Worm (Caenorhabditis elegans): ENCODE data around the gene C09B8.8.

DNA sequence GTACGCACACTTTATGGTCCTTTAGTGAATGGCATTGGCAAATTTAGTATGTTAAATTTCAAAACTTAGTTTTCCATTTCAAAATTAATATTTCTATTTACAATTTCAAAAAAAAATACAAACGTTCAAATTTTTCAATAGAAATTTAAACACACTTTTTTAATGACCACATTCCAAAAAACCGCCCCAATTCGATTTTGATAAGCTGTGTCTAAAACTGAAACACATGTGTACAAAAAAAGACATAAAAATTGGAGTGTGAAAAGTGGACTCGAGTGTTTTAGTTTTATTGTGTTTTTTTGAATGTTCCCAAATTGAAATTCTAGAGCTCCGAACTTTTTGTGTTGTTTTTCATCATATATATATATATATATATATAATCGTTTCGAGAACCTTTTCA is 39.6 kb upstream of the C09B8.8 start:
- TF ChIP-seq sea-2 (GFP tag; optimal IDR thresholded peaks at IDR 0.05) (no peak), nhr-237 (tag; optimal IDR thresholded peaks at IDR 0.05) (no peak), fkh-10 (GFP tag; optimal IDR thresholded peaks at IDR 0.05) (no peak), lin-39 (tag; optimal IDR thresholded peaks at IDR 0.05) (no peak), snpc-4 (tag; optimal IDR thresholded peaks at IDR 0.05) (no peak), ztf-11 (tag; optimal IDR thresholded peaks at IDR 0.05) (no peak), nhr-76 (tag; optimal IDR thresholded peaks at IDR 0.05) (no peak), ceh-82 (tag; optimal IDR thresholded peaks at IDR 0.05) (no peak), nhr-67 (tag; optimal IDR thresholded peaks at IDR 0.05) (no peak), lin-15B (tag; optimal IDR thresholded peaks at IDR 0.05) (no peak), unc-39 (tag; optimal IDR thresholded peaks at IDR 0.05) (no peak), ama-1 (optimal IDR thresholded peaks at IDR 0.05) (no peak), elt-1 (tag; optimal IDR thresholded peaks at IDR 0.05) (no peak)
